Worm (Caenorhabditis elegans): ENCODE measurements around the gene F31D4.8.
A peak's percentile ranks its signal among the peaks of the same experiment; 100 is the strongest.

Gene F31D4.8

DNA sequence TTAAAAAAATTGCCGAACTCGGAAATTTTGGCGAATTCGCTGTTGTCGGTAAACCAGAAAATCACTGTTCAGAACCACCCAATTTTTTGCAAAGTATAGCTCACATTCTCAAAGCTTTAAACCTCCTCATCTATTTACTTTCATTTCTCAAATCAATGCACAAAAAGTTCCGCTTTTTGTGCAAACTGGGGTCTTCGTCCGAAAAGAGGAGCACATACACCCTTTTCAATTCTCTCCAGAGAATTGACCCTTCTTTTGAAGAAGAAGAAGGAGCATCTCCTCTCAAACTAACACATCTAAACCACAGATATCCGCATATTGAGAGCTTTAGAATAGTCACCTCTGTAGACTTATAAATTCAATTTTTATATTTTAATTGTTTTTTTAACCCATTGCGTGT is 7.1 kb upstream of the F31D4.8 start:
- TF ChIP-seq odd-2 (tag; optimal IDR thresholded peaks at IDR 0.05) = no peak
- no peak for TF ChIP-seq hlh-8 (tag; optimal IDR thresholded peaks at IDR 0.05)
- TF ChIP-seq hlh-6 (tag; optimal IDR thresholded peaks at IDR 0.05) = no peak
- no peak for TF ChIP-seq ceh-14 (tag; optimal IDR thresholded peaks at IDR 0.05)
- TF ChIP-seq mec-3 (tag; optimal IDR thresholded peaks at IDR 0.05; ENCODE audit: borderline replicate concordance) = no peak
- TF ChIP-seq tbx-7 (tag; optimal IDR thresholded peaks at IDR 0.05) = no peak
- no peak for TF ChIP-seq ahr-1 (tag; optimal IDR thresholded peaks at IDR 0.05)

DNA sequence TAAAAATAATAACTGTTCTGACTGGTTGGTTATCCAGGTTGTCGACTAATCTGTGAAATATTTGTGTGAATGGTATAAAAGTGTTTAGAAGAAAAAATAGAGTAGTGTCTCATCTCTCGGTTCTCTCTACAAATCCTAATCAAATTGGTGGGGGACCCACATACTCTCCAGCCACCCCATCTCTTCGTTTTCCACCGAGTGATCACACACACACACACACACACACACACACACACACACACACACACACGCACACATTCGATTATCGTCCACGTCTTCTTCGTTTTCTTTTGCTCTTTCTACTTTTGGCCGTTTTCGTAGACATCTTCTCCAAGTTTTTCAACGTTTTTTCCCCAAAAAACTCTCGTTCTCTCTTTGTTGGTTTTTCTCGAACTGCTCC is 4.9 kb upstream of the F31D4.8 start:
- TF ChIP-seq ceh-34 (tag; optimal IDR thresholded peaks at IDR 0.05) = no peak
- TF ChIP-seq pha-2 (tag; optimal IDR thresholded peaks at IDR 0.05) = no peak
- no peak for TF ChIP-seq lim-6 (tag; optimal IDR thresholded peaks at IDR 0.05)
- TF ChIP-seq che-1 (tag; optimal IDR thresholded peaks at IDR 0.05) = no peak
- TF ChIP-seq tbx-2 (tag; optimal IDR thresholded peaks at IDR 0.05) = no peak
- no peak for TF ChIP-seq nhr-11 (tag; optimal IDR thresholded peaks at IDR 0.05)
- no peak for TF ChIP-seq madf-2 (tag; optimal IDR thresholded peaks at IDR 0.05)
- TF ChIP-seq ztf-16 (tag; optimal IDR thresholded peaks at IDR 0.05) = no peak
- TF ChIP-seq tbx-7 (tag; optimal IDR thresholded peaks at IDR 0.05) = no peak
- TF ChIP-seq ceh-31 (tag; optimal IDR thresholded peaks at IDR 0.05) = peak; percentile 2
- peak; percentile 99 for TF ChIP-seq unc-42 (tag; optimal IDR thresholded peaks at IDR 0.05)
- no peak for TF ChIP-seq fkh-6 (tag; optimal IDR thresholded peaks at IDR 0.05)
- TF ChIP-seq dve-1 (tag; optimal IDR thresholded peaks at IDR 0.05) = no peak

DNA sequence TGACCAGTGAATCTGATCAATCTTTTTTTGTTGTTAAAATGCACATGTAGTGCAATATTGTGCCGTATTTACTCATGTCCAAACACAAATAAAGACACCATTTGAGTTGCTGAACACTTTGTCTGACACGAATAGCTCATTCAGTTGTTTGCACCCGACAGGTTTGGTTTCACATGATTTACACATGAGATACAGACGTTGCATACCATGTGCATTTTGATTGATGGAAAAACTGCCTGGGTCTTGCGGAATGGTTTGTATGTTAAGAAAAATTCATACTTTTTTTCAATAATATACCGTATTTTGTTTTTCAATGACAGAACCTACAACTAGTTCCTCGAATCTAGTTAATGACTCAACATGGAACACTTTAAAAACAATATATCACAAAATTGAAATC is 3.0 kb upstream of the F31D4.8 start:
- no peak for TF ChIP-seq ceh-34 (tag; optimal IDR thresholded peaks at IDR 0.05)
- TF ChIP-seq K09A11.1 (tag; optimal IDR thresholded peaks at IDR 0.05; ENCODE audit: insufficient read depth) = no peak
- no peak for TF ChIP-seq ceh-18 (tag; optimal IDR thresholded peaks at IDR 0.05)
- no peak for TF ChIP-seq pag-3 (tag; optimal IDR thresholded peaks at IDR 0.05; ENCODE audit: borderline replicate concordance)
- TF ChIP-seq zip-5 (tag; optimal IDR thresholded peaks at IDR 0.05) = no peak
- no peak for TF ChIP-seq ceh-45 (GFP tag; IDR thresholded peaks at IDR 0.05)
- TF ChIP-seq sdc-2 (tag; optimal IDR thresholded peaks at IDR 0.05) = no peak
- TF ChIP-seq lim-6 (tag; optimal IDR thresholded peaks at IDR 0.05) = no peak
- no peak for TF ChIP-seq ceh-30 (tag; optimal IDR thresholded peaks at IDR 0.05)

DNA sequence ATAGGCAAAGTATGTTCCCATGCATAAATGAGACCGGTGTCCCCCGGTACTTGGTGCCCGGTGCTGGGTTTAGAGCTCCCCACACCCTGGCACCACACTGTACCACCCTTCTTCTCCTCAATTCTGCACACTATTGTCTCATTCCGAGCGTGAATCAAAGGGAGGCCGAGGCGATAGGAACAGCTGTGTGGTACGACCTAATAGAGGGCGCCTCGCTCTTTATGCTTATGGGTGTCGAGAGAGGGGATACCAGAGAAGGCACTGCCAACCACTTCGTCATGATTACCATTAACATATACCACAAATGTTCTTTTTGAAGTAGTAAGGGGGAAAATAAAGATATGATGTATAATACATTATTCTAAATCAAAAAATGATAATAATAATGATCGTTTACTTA is 2.4 kb upstream of the F31D4.8 start:
- TF ChIP-seq sdc-2 (tag; optimal IDR thresholded peaks at IDR 0.05) (no peak), T23F11.4 (GFP tag; optimal IDR thresholded peaks at IDR 0.05) (no peak), ceh-6 (GFP tag; optimal IDR thresholded peaks at IDR 0.05) (no peak), sox-2 (GFP tag; IDR thresholded peaks at IDR 0.05) (no peak), zip-5 (tag; optimal IDR thresholded peaks at IDR 0.05) (no peak), gmeb-2 (tag; optimal IDR thresholded peaks at IDR 0.05) (no peak), ceh-24 (tag; optimal IDR thresholded peaks at IDR 0.05) (no peak), pros-1 (tag; optimal IDR thresholded peaks at IDR 0.05) (no peak), ama-1 (optimal IDR thresholded peaks at IDR 0.05) (no peak), ceh-48 (tag; optimal IDR thresholded peaks at IDR 0.05) (no peak), dve-1 (tag; optimal IDR thresholded peaks at IDR 0.05) (no peak), K02D7.2 (tag; optimal IDR thresholded peaks at IDR 0.05) (no peak), che-1 (tag; optimal IDR thresholded peaks at IDR 0.05) (no peak), K09A11.1 (tag; optimal IDR thresholded peaks at IDR 0.05; ENCODE audit: insufficient read depth) (no peak)

DNA sequence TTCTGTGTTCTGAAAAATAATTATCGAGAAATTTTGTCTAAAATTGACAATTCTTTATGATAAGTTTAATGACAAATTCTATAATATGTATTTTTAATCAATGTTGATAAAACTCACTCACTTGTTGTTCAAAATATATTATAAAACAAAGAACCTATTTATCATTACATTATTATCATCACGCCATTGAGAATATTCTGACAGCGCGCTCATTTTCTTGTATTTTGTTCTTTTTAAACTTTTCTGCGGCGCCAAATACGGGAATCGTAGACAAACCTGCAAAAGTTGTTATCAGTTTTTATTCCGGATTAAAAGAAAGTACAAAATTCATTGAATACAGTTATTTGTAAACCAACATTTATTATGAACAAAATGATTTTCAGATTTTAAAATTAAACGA is 1.8 kb downstream of the F31D4.8 start:
- TF ChIP-seq ceh-48 (tag; optimal IDR thresholded peaks at IDR 0.05) = no peak
- no peak for TF ChIP-seq gmeb-2 (tag; optimal IDR thresholded peaks at IDR 0.05)
- no peak for TF ChIP-seq ceh-31 (tag; optimal IDR thresholded peaks at IDR 0.05)
- no peak for TF ChIP-seq ceh-6 (GFP tag; optimal IDR thresholded peaks at IDR 0.05)
- TF ChIP-seq fkh-6 (tag; optimal IDR thresholded peaks at IDR 0.05) = no peak
- no peak for TF ChIP-seq ref-2 (tag; optimal IDR thresholded peaks at IDR 0.05)
- TF ChIP-seq ttx-3 (tag; optimal IDR thresholded peaks at IDR 0.05) = no peak
- no peak for TF ChIP-seq che-1 (tag; optimal IDR thresholded peaks at IDR 0.05)
- TF ChIP-seq ceh-34 (tag; optimal IDR thresholded peaks at IDR 0.05) = no peak
- TF ChIP-seq elt-2 (tag; optimal IDR thresholded peaks at IDR 0.05) = no peak
- no peak for TF ChIP-seq tbx-7 (tag; optimal IDR thresholded peaks at IDR 0.05)
- TF ChIP-seq pat-9 (tag; optimal IDR thresholded peaks at IDR 0.05) = no peak
- no peak for TF ChIP-seq odd-2 (tag; optimal IDR thresholded peaks at IDR 0.05)
- no peak for TF ChIP-seq F13H6.1 (tag; optimal IDR thresholded peaks at IDR 0.05)
- no peak for TF ChIP-seq nfya-1 (tag; optimal IDR thresholded peaks at IDR 0.05)
- TF ChIP-seq ets-4 (tag; optimal IDR thresholded peaks at IDR 0.05) = no peak
- TF ChIP-seq ceh-2 (tag; optimal IDR thresholded peaks at IDR 0.05) = no peak
- no peak for TF ChIP-seq ceh-9 (tag; optimal IDR thresholded peaks at IDR 0.05)

Data from whole organism, late embryonic.